Fruit fly (Drosophila melanogaster) ovary, adult (tissue): ENCODE data around the gene CG15498.
A peak's percentile ranks its signal among the peaks of the same experiment; 100 is the strongest.

Experiments
- CG17801 ChIP-seq: fragments of 200-800 bp; optimal IDR thresholded peaks from 2 replicates; lab custom pipeline; 2019; ENCODE audit warnings: missing biosample characterization, mild to moderate bottlenecking, missing genetic modification characterization, moderate library complexity; ENCODE audit not compliant: partially characterized antibody

Gene CG15498

dm6 chr3R:21598605-21599004, 29.7 kb upstream of the CG15498 start:
- TF ChIP-seq CG17801 (GFP tag; lab: Kevin White, UChicago): no peak

- TF ChIP-seq CG17801 (GFP tag; lab: Kevin White, UChicago): no peak
Observed at dm6 chr3R:21597877-21598276, 28.9 kb upstream of the CG15498 start.

dm6 chr3R:21596151-21596802, 27.3 kb upstream of the CG15498 start:
- TF ChIP-seq CG17801 (GFP tag; lab: Kevin White, UChicago): no peak

dm6 chr3R:21594417-21594892, 25.5 kb upstream of the CG15498 start:
- no peak for TF ChIP-seq CG17801 (GFP tag; lab: Kevin White, UChicago)

dm6 chr3R:21593735-21594345, 24.9 kb upstream of the CG15498 start:
- no peak for TF ChIP-seq CG17801 (GFP tag; lab: Kevin White, UChicago)

- no peak for TF ChIP-seq CG17801 (GFP tag; lab: Kevin White, UChicago)
Observed at dm6 chr3R:21593079-21593478, 24.1 kb upstream of the CG15498 start.

- peak; percentile 5 for TF ChIP-seq CG17801 (GFP tag; lab: Kevin White, UChicago)
Observed at dm6 chr3R:21591962-21592361, 23.0 kb upstream of the CG15498 start.

- no peak for TF ChIP-seq CG17801 (GFP tag; lab: Kevin White, UChicago)
Observed at dm6 chr3R:21591370-21591743, 22.4 kb upstream of the CG15498 start.

- no peak for TF ChIP-seq CG17801 (GFP tag; lab: Kevin White, UChicago)
Observed at dm6 chr3R:21590677-21591369, 21.9 kb upstream of the CG15498 start.

- peak; percentile 9 for TF ChIP-seq CG17801 (GFP tag; lab: Kevin White, UChicago)
Observed at dm6 chr3R:21590203-21590659, 21.3 kb upstream of the CG15498 start.

dm6 chr3R:21589500-21590202, 20.7 kb upstream of the CG15498 start:
- no peak for TF ChIP-seq CG17801 (GFP tag; lab: Kevin White, UChicago)

dm6 chr3R:21587480-21588055, 18.6 kb upstream of the CG15498 start:
- TF ChIP-seq CG17801 (GFP tag; lab: Kevin White, UChicago): no peak

dm6 chr3R:21586914-21587459, 18.0 kb upstream of the CG15498 start:
- no peak for TF ChIP-seq CG17801 (GFP tag; lab: Kevin White, UChicago)

dm6 chr3R:21586351-21586750, 17.4 kb upstream of the CG15498 start:
- TF ChIP-seq CG17801 (GFP tag; lab: Kevin White, UChicago): no peak
